Fruit fly (Drosophila melanogaster) S2 (cell line): ENCODE data around the gene mAChR-C.

Source experiments
- CG8478 ChIP-seq: fragments of >200 bp; optimal IDR thresholded peaks from 2 replicates; lab custom pipeline; 2018
- CTCF ChIP-seq, 2 experiments: fragments of >200 bp; optimal IDR thresholded peaks; 2 replicates each; lab custom pipeline; 2018

DNA sequence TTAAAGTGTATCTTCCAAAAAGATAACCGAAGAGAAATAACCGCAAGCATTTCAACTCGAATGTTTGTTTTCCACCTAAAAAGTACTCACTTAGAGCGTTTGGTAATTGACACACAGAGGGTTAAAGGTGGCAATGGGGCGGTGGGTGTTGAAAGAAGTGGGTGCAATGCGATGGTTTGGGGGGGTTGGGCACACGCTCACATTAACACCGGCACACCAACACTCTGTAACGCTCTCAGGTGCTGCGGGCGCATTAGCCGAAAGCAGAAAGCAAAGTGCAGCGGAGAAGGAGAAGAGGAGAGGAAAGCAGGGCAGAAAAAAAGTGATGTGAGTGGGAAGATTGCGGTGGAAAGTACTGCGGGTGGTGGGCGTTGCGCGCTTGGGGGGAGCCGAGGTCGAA, 32.6 kb upstream of the mAChR-C start:
- TF ChIP-seq CG8478 (lab: Kevin White, UChicago) = no peak
- TF ChIP-seq CTCF (optimal IDR thresholded peaks at IDR 0.05; lab: Kevin White, UChicago) = no peak
